Fruit fly (Drosophila melanogaster): ENCODE measurements around the gene Cyp4ac1.

The Cyp4ac1 gene

dm6 chr2L:5245363-5245892 is 18.4 kb upstream of the Cyp4ac1 start:
- TF ChIP-seq Myc (optimal IDR thresholded peaks at IDR 0.05) (no peak), psq (optimal IDR thresholded peaks at IDR 0.05) (no peak), ttk (optimal IDR thresholded peaks at IDR 0.05) (no peak), Sin3A (optimal IDR thresholded peaks at IDR 0.05) (no peak), h (optimal IDR thresholded peaks at IDR 0.05) (no peak), insv (optimal IDR thresholded peaks at IDR 0.05) (no peak)

- no peak for TF ChIP-seq h (optimal IDR thresholded peaks at IDR 0.05)
- TF ChIP-seq ttk (optimal IDR thresholded peaks at IDR 0.05) = no peak
- no peak for TF ChIP-seq psq (optimal IDR thresholded peaks at IDR 0.05)
- TF ChIP-seq Sin3A (optimal IDR thresholded peaks at IDR 0.05) = no peak
- no peak for TF ChIP-seq Myc (optimal IDR thresholded peaks at IDR 0.05)
- TF ChIP-seq insv (optimal IDR thresholded peaks at IDR 0.05) = no peak
Measured at dm6 chr2L:5247384-5247783, 16.4 kb upstream of the Cyp4ac1 start.

- TF ChIP-seq psq (optimal IDR thresholded peaks at IDR 0.05) = no peak
- no peak for TF ChIP-seq Sin3A (optimal IDR thresholded peaks at IDR 0.05)
- no peak for TF ChIP-seq insv (optimal IDR thresholded peaks at IDR 0.05)
- no peak for TF ChIP-seq ttk (optimal IDR thresholded peaks at IDR 0.05)
- no peak for TF ChIP-seq h (optimal IDR thresholded peaks at IDR 0.05)
- no peak for TF ChIP-seq Myc (optimal IDR thresholded peaks at IDR 0.05)
Measured at dm6 chr2L:5247812-5248211, 16.0 kb upstream of the Cyp4ac1 start.

- TF ChIP-seq insv (optimal IDR thresholded peaks at IDR 0.05) (no peak), ttk (optimal IDR thresholded peaks at IDR 0.05) (no peak), psq (optimal IDR thresholded peaks at IDR 0.05) (no peak), Myc (optimal IDR thresholded peaks at IDR 0.05) (no peak), Sin3A (optimal IDR thresholded peaks at IDR 0.05) (no peak), h (optimal IDR thresholded peaks at IDR 0.05) (no peak)
Measured at dm6 chr2L:5248582-5248981, 15.2 kb upstream of the Cyp4ac1 start.

dm6 chr2L:5249766-5250165 is 14.0 kb upstream of the Cyp4ac1 start:
- no peak for TF ChIP-seq h (optimal IDR thresholded peaks at IDR 0.05)
- TF ChIP-seq ttk (optimal IDR thresholded peaks at IDR 0.05) = no peak
- TF ChIP-seq Sin3A (optimal IDR thresholded peaks at IDR 0.05) = no peak
- no peak for TF ChIP-seq psq (optimal IDR thresholded peaks at IDR 0.05)
- TF ChIP-seq insv (optimal IDR thresholded peaks at IDR 0.05) = no peak
- no peak for TF ChIP-seq Myc (optimal IDR thresholded peaks at IDR 0.05)

dm6 chr2L:5251150-5251549 is 12.7 kb upstream of the Cyp4ac1 start:
- TF ChIP-seq ttk (optimal IDR thresholded peaks at IDR 0.05) (no peak), Sin3A (optimal IDR thresholded peaks at IDR 0.05) (no peak), psq (optimal IDR thresholded peaks at IDR 0.05) (no peak), Myc (optimal IDR thresholded peaks at IDR 0.05) (no peak), h (optimal IDR thresholded peaks at IDR 0.05) (no peak), insv (optimal IDR thresholded peaks at IDR 0.05) (no peak)

- TF ChIP-seq insv (optimal IDR thresholded peaks at IDR 0.05) = no peak
Measured at dm6 chr2L:5251725-5252124, 12.1 kb upstream of the Cyp4ac1 start.

- TF ChIP-seq ttk (optimal IDR thresholded peaks at IDR 0.05) (no peak), h (optimal IDR thresholded peaks at IDR 0.05) (no peak), psq (optimal IDR thresholded peaks at IDR 0.05) (no peak), Myc (optimal IDR thresholded peaks at IDR 0.05) (no peak), insv (optimal IDR thresholded peaks at IDR 0.05) (no peak), Sin3A (optimal IDR thresholded peaks at IDR 0.05) (no peak)
Measured at dm6 chr2L:5252399-5253030, 11.3 kb upstream of the Cyp4ac1 start.

dm6 chr2L:5254105-5254711 is 9.6 kb upstream of the Cyp4ac1 start:
- TF ChIP-seq h (optimal IDR thresholded peaks at IDR 0.05) = no peak
- no peak for TF ChIP-seq psq (optimal IDR thresholded peaks at IDR 0.05)
- no peak for TF ChIP-seq insv (optimal IDR thresholded peaks at IDR 0.05)
- no peak for TF ChIP-seq Sin3A (optimal IDR thresholded peaks at IDR 0.05)
- TF ChIP-seq ttk (optimal IDR thresholded peaks at IDR 0.05) = no peak
- no peak for TF ChIP-seq Myc (optimal IDR thresholded peaks at IDR 0.05)

- TF ChIP-seq insv (optimal IDR thresholded peaks at IDR 0.05) (no peak), Sin3A (optimal IDR thresholded peaks at IDR 0.05) (no peak), h (optimal IDR thresholded peaks at IDR 0.05) (no peak), psq (optimal IDR thresholded peaks at IDR 0.05) (no peak), Myc (optimal IDR thresholded peaks at IDR 0.05) (no peak), ttk (optimal IDR thresholded peaks at IDR 0.05) (no peak)
Measured at dm6 chr2L:5256036-5256846, 7.6 kb upstream of the Cyp4ac1 start.

- TF ChIP-seq psq (optimal IDR thresholded peaks at IDR 0.05) (no peak), Myc (optimal IDR thresholded peaks at IDR 0.05) (no peak), Sin3A (optimal IDR thresholded peaks at IDR 0.05) (no peak), insv (optimal IDR thresholded peaks at IDR 0.05) (no peak), h (optimal IDR thresholded peaks at IDR 0.05) (no peak), ttk (optimal IDR thresholded peaks at IDR 0.05) (no peak)
Measured at dm6 chr2L:5259076-5259843, 4.5 kb upstream of the Cyp4ac1 start.
